ENCODE assay signal across 2 fruit fly cellular contexts in genomic region chrX:8211731-8212468, dm6.
TF ChIP-seq lines count a peak whose summit lies in the region.

No protein-coding gene starts in this region.

TF ChIP-seq in whole organism, embryonic, 481 proteins besides CTCF, POLR2A, EP300 and RAD21 (continued from another document):
- no peak for TF ChIP-seq CG6683 (GFP tag; optimal IDR thresholded peaks at IDR 0.05; lab: Kevin White, UChicago)
- TF ChIP-seq CG18262 (tag; optimal IDR thresholded peaks at IDR 0.05; lab: Kevin White, UChicago): peak; percentile 35
- no peak for TF ChIP-seq hth (optimal IDR thresholded peaks at IDR 0.05; lab: Kevin White, UChicago)
- TF ChIP-seq CG2712 (tag; optimal IDR thresholded peaks at IDR 0.05; lab: Kevin White, UChicago): peak; percentile 23
- no peak for TF ChIP-seq Dfd (GFP tag; optimal IDR thresholded peaks at IDR 0.05; lab: Kevin White, UChicago)
- TF ChIP-seq gem (tag; optimal IDR thresholded peaks at IDR 0.05; lab: Kevin White, UChicago): peak; percentile 11
- TF ChIP-seq cad (GFP tag; optimal IDR thresholded peaks at IDR 0.05; lab: Kevin White, UChicago): peak; percentile 83
- TF ChIP-seq tna (GFP tag; IDR thresholded peaks at IDR 0.05; lab: Robert Waterston, UW; ENCODE audit: partially characterized antibody): no peak
- TF ChIP-seq CG12236 (GFP tag; optimal IDR thresholded peaks at IDR 0.05; lab: Kevin White, UChicago): no peak
- TF ChIP-seq vfl (GFP tag; optimal IDR thresholded peaks at IDR 0.05; lab: Kevin White, UChicago): no peak
- peak; percentile 5 for TF ChIP-seq CG17829 (tag; optimal IDR thresholded peaks at IDR 0.05; lab: Kevin White, UChicago)
- TF ChIP-seq Aef1 (GFP tag; IDR thresholded peaks at IDR 0.05; lab: Robert Waterston, UW): no peak
- no peak for TF ChIP-seq CG32772 (GFP tag; IDR thresholded peaks at IDR 0.05; lab: Robert Waterston, UW)
- 0 out of 2 replicates have a peak, but pooled peaks have one; percentile 5 for TF ChIP-seq ara (GFP tag; IDR thresholded peaks at IDR 0.05; lab: Robert Waterston, UW)
- no peak for TF ChIP-seq ci (GFP tag; IDR thresholded peaks at IDR 0.05; lab: Robert Waterston, UW)
- TF ChIP-seq CG11695 (GFP tag; IDR thresholded peaks at IDR 0.05; lab: Robert Waterston, UW): no peak
- TF ChIP-seq CG6654 (GFP tag; optimal IDR thresholded peaks at IDR 0.05; lab: Kevin White, UChicago): peak; percentile 95
- TF ChIP-seq peb (GFP tag; IDR thresholded peaks at IDR 0.05; lab: Robert Waterston, UW): no peak
- peak; percentile 7 for TF ChIP-seq phol (tag; optimal IDR thresholded peaks at IDR 0.05; lab: Kevin White, UChicago)
- peak; percentile 9 for TF ChIP-seq CG14710 (tag; optimal IDR thresholded peaks at IDR 0.05; lab: Kevin White, UChicago)
- 0 out of 2 replicates have a peak, but pooled peaks have one; percentile 39 for TF ChIP-seq Drgx (GFP tag; IDR thresholded peaks at IDR 0.05; lab: Robert Waterston, UW)
- TF ChIP-seq CHES-1-like (GFP tag; optimal IDR thresholded peaks at IDR 0.05; lab: Kevin White, UChicago): no peak

TF ChIP-seq in whole organism, prepupa, 60 proteins besides CTCF, POLR2A, EP300 and RAD21 (continued from another document):
- TF ChIP-seq CG10669 (GFP tag; optimal IDR thresholded peaks at IDR 0.05; lab: Kevin White, UChicago) (peak; percentile 74), Gug (GFP tag; IDR thresholded peaks at IDR 0.05; lab: Robert Waterston, UW) (peak; percentile 53), Ets21C (GFP tag; optimal IDR thresholded peaks at IDR 0.05; lab: Kevin White, UChicago) (no peak), salr (GFP tag; optimal IDR thresholded peaks at IDR 0.05; lab: Kevin White, UChicago) (peak; percentile 41 to 49), lz (GFP tag; optimal IDR thresholded peaks at IDR 0.05; lab: Kevin White, UChicago) (no peak), CG6163 (GFP tag; IDR thresholded peaks at IDR 0.05; lab: Robert Waterston, UW) (peak; percentile 67), Hr38 (GFP tag; optimal IDR thresholded peaks at IDR 0.05; lab: Kevin White, UChicago) (no peak), Sox14 (GFP tag; optimal IDR thresholded peaks at IDR 0.05; lab: Kevin White, UChicago) (peak; percentile 59), Sox15 (GFP tag; optimal IDR thresholded peaks at IDR 0.05; lab: Kevin White, UChicago) (no peak), fd85E (GFP tag; optimal IDR thresholded peaks at IDR 0.05; lab: Kevin White, UChicago) (no peak), Eip93F (GFP tag; optimal IDR thresholded peaks at IDR 0.05; lab: Kevin White, UChicago) (no peak), acj6 (GFP tag; optimal IDR thresholded peaks at IDR 0.05; lab: Kevin White, UChicago) (peak; percentile 56), cyc (GFP tag; optimal IDR thresholded peaks at IDR 0.05; lab: Kevin White, UChicago) (no peak), CG8319 (GFP tag; optimal IDR thresholded peaks at IDR 0.05; lab: Kevin White, UChicago) (no peak), svp (GFP tag; lab: Kevin White, UChicago) (peak; percentile 6), CG4318 (GFP tag; optimal IDR thresholded peaks at IDR 0.05; lab: Kevin White, UChicago) (peak; percentile 50), CG6792 (GFP tag; optimal IDR thresholded peaks at IDR 0.05; lab: Kevin White, UChicago) (peak; percentile 18), CG11294 (GFP tag; IDR thresholded peaks at IDR 0.05; lab: Robert Waterston, UW) (peak; percentile 34; the same call in 1 of the 2 replicates), CG11762 (GFP tag; optimal IDR thresholded peaks at IDR 0.05; lab: Kevin White, UChicago; ENCODE audit: insufficient read depth) (peak; percentile 11), CG6854 (GFP tag; optimal IDR thresholded peaks at IDR 0.05; lab: Kevin White, UChicago) (no peak), vri (GFP tag; optimal IDR thresholded peaks at IDR 0.05; lab: Kevin White, UChicago) (no peak), CG31627 (GFP tag; optimal IDR thresholded peaks at IDR 0.05; lab: Kevin White, UChicago) (no peak), CG32006 (GFP tag; optimal IDR thresholded peaks at IDR 0.05; lab: Kevin White, UChicago) (peak; percentile 78), Smox (GFP tag; optimal IDR thresholded peaks at IDR 0.05; lab: Kevin White, UChicago) (peak; percentile 14), net (GFP tag; optimal IDR thresholded peaks at IDR 0.05; lab: Kevin White, UChicago) (peak; percentile 47), pdm3 (GFP tag; optimal IDR thresholded peaks at IDR 0.05; lab: Kevin White, UChicago) (peak; percentile 57), Eip78C (GFP tag; lab: Kevin White, UChicago) (peak; percentile 91), eg (GFP tag; IDR thresholded peaks at IDR 0.05; lab: Robert Waterston, UW) (peak; percentile 52; the same call in 2 of the 3 replicates), Hr4 (GFP tag; optimal IDR thresholded peaks at IDR 0.05; lab: Kevin White, UChicago) (peak; percentile 66)
